Worm (Caenorhabditis elegans) whole organism, L4 larva: ENCODE data around the gene btb-10.
A peak's percentile ranks its signal among the peaks of the same experiment; 100 is the strongest.

Experiments
- F26F4.8 ChIP-seq: fragments of 200-800 bp; sonication (Bioruptor generic); conservative IDR thresholded peaks from 2 replicates; pipeline ENCODE4 v1.3.6; 2022; ENCODE audit warnings: missing genetic modification characterization, missing compliant biosample characterization
- F37D6.2 ChIP-seq: sonication (generic microtip); optimal IDR thresholded peaks from 2 replicates; lab custom pipeline; 2016; ENCODE audit warnings: mild to moderate bottlenecking, missing genetic modification characterization, missing compliant biosample characterization
- F44E2.7 ChIP-seq: fragments of 200-800 bp; sonication (Bioruptor generic); IDR thresholded peaks from 2 replicates; pipeline ENCODE4 v2.1.2; 2022; ENCODE audit warnings: missing genetic modification characterization, missing compliant biosample characterization
- T20F7.1 ChIP-seq: fragments of 200-800 bp; sonication (Bioruptor generic); optimal IDR thresholded peaks from 2 replicates; lab custom pipeline; 2018; ENCODE audit warnings: mild to moderate bottlenecking, missing genetic modification characterization, missing compliant biosample characterization
- Y5F2A.4 ChIP-seq: fragments of 200-800 bp; sonication (Bioruptor generic); optimal IDR thresholded peaks from 2 replicates; lab custom pipeline; 2018; ENCODE audit warnings: mild to moderate bottlenecking, missing genetic modification characterization, missing compliant biosample characterization
- ZK337.2 ChIP-seq: fragments of 200-800 bp; sonication (Bioruptor generic); IDR thresholded peaks from 2 replicates; pipeline ENCODE4 v1.3.6; 2022; ENCODE audit warnings: missing genetic modification reagents, missing genetic modification characterization, missing compliant biosample characterization
- dmd-6 ChIP-seq: fragments of 200-800 bp; sonication (Bioruptor generic); IDR thresholded peaks from 2 replicates; pipeline ENCODE4 v1.3.6; 2022; ENCODE audit warnings: missing genetic modification reagents, missing genetic modification characterization, missing compliant biosample characterization
- dmd-9 ChIP-seq: fragments of 200-800 bp; sonication (Bioruptor generic); IDR thresholded peaks from 2 replicates; pipeline ENCODE4 v1.3.6; 2022; ENCODE audit warnings: missing genetic modification reagents, missing genetic modification characterization, missing compliant biosample characterization
- egl-43 ChIP-seq: fragments of 200-800 bp; sonication (Bioruptor generic); IDR thresholded peaks from 2 replicates; pipeline ENCODE4 v1.3.6; 2022; ENCODE audit warnings: missing genetic modification reagents, missing genetic modification characterization, missing compliant biosample characterization
- hmg-1.1 ChIP-seq: fragments of 200-800 bp; sonication (Bioruptor generic); IDR thresholded peaks from 2 replicates; pipeline ENCODE4 v1.3.6; 2022; ENCODE audit warnings: missing genetic modification reagents, missing genetic modification characterization, missing compliant biosample characterization
- jun-1 ChIP-seq: fragments of 150-350 bp; optimal IDR thresholded peaks from 2 replicates; lab custom pipeline; 2014; ENCODE audit warnings: missing biosample characterization, missing genetic modification reagents, missing genetic modification characterization
- lin-1 ChIP-seq: fragments of 200-800 bp; sonication (Bioruptor generic); IDR thresholded peaks from 2 replicates; pipeline ENCODE4 v1.3.6; 2022; ENCODE audit warnings: missing genetic modification reagents, missing genetic modification characterization, missing compliant biosample characterization
- lin-13 ChIP-seq: fragments of 150-350 bp; optimal IDR thresholded peaks from 2 replicates; lab custom pipeline; 2014; ENCODE audit warnings: missing biosample characterization, missing genetic modification reagents, missing genetic modification characterization
- lin-38 ChIP-seq: fragments of 200-800 bp; sonication (Bioruptor generic); IDR thresholded peaks from 2 replicates; pipeline ENCODE4 v1.3.6; 2022; ENCODE audit warnings: missing genetic modification reagents, missing genetic modification characterization, missing compliant biosample characterization
- mdt-29 ChIP-seq: fragments of 200-800 bp; sonication (Bioruptor generic); IDR thresholded peaks from 2 replicates; pipeline ENCODE4 v1.3.6; 2022; ENCODE audit warnings: missing genetic modification reagents, missing genetic modification characterization, missing compliant biosample characterization
- mep-1 ChIP-seq: fragments of 150-350 bp; sonication (generic microtip); optimal IDR thresholded peaks from 3 replicates; lab custom pipeline; 2014; ENCODE audit warnings: missing biosample characterization, missing genetic modification characterization
- mes-2 ChIP-seq: sonication (generic microtip); optimal IDR thresholded peaks from 2 replicates; lab custom pipeline; 2016; ENCODE audit warnings: missing genotype, mild to moderate bottlenecking, missing genetic modification characterization, missing compliant biosample characterization; ENCODE audit not compliant: poor library complexity, severe bottlenecking
- nhr-10 ChIP-seq: fragments of 150-350 bp; optimal IDR thresholded peaks from 2 replicates; lab custom pipeline; 2014; ENCODE audit warnings: missing biosample characterization, missing genetic modification characterization
- nhr-25 ChIP-seq: sonication (generic microtip); optimal IDR thresholded peaks from 2 replicates; lab custom pipeline; 2017; ENCODE audit warnings: missing genetic modification characterization, mild to moderate bottlenecking, missing compliant biosample characterization, antibody characterized with exemption, moderate library complexity, borderline replicate concordance; ENCODE audit not compliant: insufficient read depth
- nhr-28 ChIP-seq: fragments of 150-350 bp; optimal IDR thresholded peaks from 2 replicates; lab custom pipeline; 2014; ENCODE audit warnings: missing biosample characterization, missing genetic modification characterization
- nhr-42 ChIP-seq: fragments of 200-800 bp; sonication (Bioruptor generic); IDR thresholded peaks from 2 replicates; pipeline ENCODE4 v1.3.6; 2022; ENCODE audit warnings: missing genetic modification characterization, missing compliant biosample characterization
- pha-4 ChIP-seq, 2 experiments: fragments of 150-350 bp in 1 of 2; fragments of 200-800 bp in 1 of 2; sonication (Bioruptor generic) in 1 of 2; IDR thresholded peaks in 1 of 2; optimal IDR thresholded peaks in 1 of 2; 2 replicates each; pipeline versions ENCODE4 v1.3.6 to Lab custom; 2014 to 2022; ENCODE audit warnings: missing genetic modification characterization in 2 of 2, missing genetic modification reagents in 2 of 2, missing biosample characterization in 1 of 2, missing compliant biosample characterization in 1 of 2
- php-3 ChIP-seq: fragments of 200-800 bp; sonication (Bioruptor generic); IDR thresholded peaks from 2 replicates; pipeline ENCODE4 v1.3.6; 2022; ENCODE audit warnings: missing genetic modification reagents, missing genetic modification characterization, missing compliant biosample characterization
- pqm-1 ChIP-seq: sonication (generic microtip); optimal IDR thresholded peaks from 2 replicates; lab custom pipeline; 2017; ENCODE audit warnings: missing biosample characterization, missing genetic modification characterization
- rbr-2 ChIP-seq: sonication (generic microtip); optimal IDR thresholded peaks from 2 replicates; lab custom pipeline; 2016; ENCODE audit warnings: missing genotype, missing genetic modification characterization, missing compliant biosample characterization
- saeg-2 ChIP-seq: fragments of 200-800 bp; sonication (Bioruptor generic); IDR thresholded peaks from 2 replicates; pipeline ENCODE4 v1.3.6; 2022; ENCODE audit warnings: missing genetic modification reagents, missing genetic modification characterization, missing compliant biosample characterization
- skn-1 ChIP-seq: fragments of 150-350 bp; optimal IDR thresholded peaks from 2 replicates; lab custom pipeline; 2014; ENCODE audit warnings: missing biosample characterization, missing genetic modification characterization
- tra-1 ChIP-seq: fragments of 200-800 bp; sonication (Bioruptor generic); IDR thresholded peaks from 2 replicates; pipeline ENCODE4 v1.3.6; 2022; ENCODE audit warnings: missing genetic modification reagents, missing genetic modification characterization, missing compliant biosample characterization
- vab-7 ChIP-seq: fragments of 200-800 bp; sonication (Bioruptor generic); IDR thresholded peaks from 2 replicates; pipeline ENCODE4 v1.3.6; 2022; ENCODE audit warnings: missing genetic modification reagents, missing genetic modification characterization, missing compliant biosample characterization
- zag-1 ChIP-seq: fragments of 150-350 bp; optimal IDR thresholded peaks from 2 replicates; lab custom pipeline; 2014; ENCODE audit warnings: missing biosample characterization, missing genetic modification characterization
- zip-2 ChIP-seq: fragments of 150-350 bp; optimal IDR thresholded peaks from 2 replicates; lab custom pipeline; 2014; ENCODE audit warnings: missing biosample characterization, missing genetic modification characterization

The btb-10 gene

DNA sequence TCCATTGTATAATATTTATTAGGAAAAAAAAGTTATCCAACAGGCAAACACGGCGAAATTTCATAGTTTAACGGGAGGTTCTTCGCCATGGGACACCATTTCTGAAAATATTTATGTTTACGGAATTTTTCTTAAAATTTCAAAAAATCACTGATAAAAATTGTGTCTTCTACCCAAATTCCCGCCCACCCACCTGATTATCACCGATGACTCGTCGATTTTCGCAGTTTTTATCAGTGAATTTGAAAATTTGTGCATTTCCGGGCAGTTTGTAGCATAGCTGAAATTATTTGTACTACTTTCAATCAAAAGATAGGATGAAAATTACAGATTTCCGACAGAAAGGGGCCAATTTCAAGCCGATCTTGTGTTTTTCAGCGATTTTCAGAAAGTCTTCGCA is 40.8 kb upstream of the btb-10 start (continued):
- TF ChIP-seq rbr-2 (tag; lab: Kevin White, UChicago) = no peak
- TF ChIP-seq F26F4.8 (GFP tag; lab: Robert Waterston, UW) = no peak
- TF ChIP-seq dmd-9 (GFP tag; lab: Robert Waterston, UW) = no peak
- no peak for TF ChIP-seq vab-7 (GFP tag; lab: Robert Waterston, UW)
- TF ChIP-seq mes-2 (tag; lab: Kevin White, UChicago) = no peak
- no peak for TF ChIP-seq mep-1 (tag; lab: Kevin White, UChicago)
- TF ChIP-seq nhr-25 (tag; lab: Kevin White, UChicago) = no peak
- peak; percentile 76 for TF ChIP-seq pqm-1 (tag; lab: Kevin White, UChicago)
- peak; percentile 51; the same call in 1 of the 2 replicates for TF ChIP-seq lin-1 (GFP tag; lab: Robert Waterston, UW)
- no peak for TF ChIP-seq php-3
- TF ChIP-seq zag-1 (tag; lab: Kevin White, UChicago) = no peak
- no peak for TF ChIP-seq lin-38 (GFP tag; lab: Robert Waterston, UW)
- TF ChIP-seq tra-1 (GFP tag; lab: Robert Waterston, UW) = no peak
- no peak for TF ChIP-seq F37D6.2 (tag; lab: Kevin White, UChicago)
- no peak for TF ChIP-seq T20F7.1
- TF ChIP-seq saeg-2 (GFP tag; lab: Robert Waterston, UW) = no peak
- TF ChIP-seq zip-2 = no peak

DNA sequence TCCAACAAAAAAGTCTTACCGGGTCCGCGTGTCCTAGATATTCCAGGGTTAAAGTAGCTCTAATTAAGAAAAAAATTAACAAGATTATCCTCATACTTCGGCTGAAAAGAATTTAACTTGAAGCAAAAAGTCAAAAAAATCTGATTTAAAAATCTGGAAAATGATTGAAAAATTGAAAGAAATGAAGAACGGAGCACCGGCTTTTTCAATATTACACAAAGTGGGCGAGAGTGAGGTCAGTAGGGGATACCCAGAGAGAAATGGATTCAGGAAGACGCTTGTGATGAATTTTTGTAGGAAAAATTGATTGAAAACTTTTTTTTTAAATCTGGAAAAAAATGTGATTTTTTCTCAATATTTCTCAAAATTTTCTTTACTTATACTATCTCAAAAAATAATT is 40.1 kb upstream of the btb-10 start, which contains the start of gene pho-14:
Gene pho-14, minus strand, starts transcription at position 101 of the 400 bp plus-strand sequence.
- TF ChIP-seq lin-13 (GFP tag; lab: Kevin White, UChicago) = no peak
- no peak for TF ChIP-seq F44E2.7 (GFP tag; lab: Robert Waterston, UW)
- TF ChIP-seq jun-1 (tag; lab: Kevin White, UChicago) = no peak
- TF ChIP-seq lin-38 (GFP tag; lab: Robert Waterston, UW) = no peak
- no peak for TF ChIP-seq egl-43 (GFP tag; lab: Robert Waterston, UW)
- no peak for TF ChIP-seq mep-1 (tag; lab: Kevin White, UChicago)
- TF ChIP-seq nhr-10 (tag; lab: Kevin White, UChicago) = no peak
- TF ChIP-seq tra-1 (GFP tag; lab: Robert Waterston, UW) = no peak
- TF ChIP-seq saeg-2 (GFP tag; lab: Robert Waterston, UW) = no peak
- no peak for TF ChIP-seq ZK337.2 (GFP tag; lab: Robert Waterston, UW)
- no peak for TF ChIP-seq nhr-42 (GFP tag; lab: Robert Waterston, UW)
- TF ChIP-seq Y5F2A.4 (GFP tag; lab: Kevin White, UChicago) = no peak
- no peak for TF ChIP-seq dmd-6 (GFP tag; lab: Robert Waterston, UW)

ce11 chrII:1091706-1092105 is 31.1 kb upstream of the btb-10 start, which contains the start of gene snf-3:
Gene snf-3, plus strand, starts transcription at chrII:1092006.
- TF ChIP-seq skn-1 = no peak
- TF ChIP-seq F37D6.2 (tag; lab: Kevin White, UChicago) = no peak
- no peak for TF ChIP-seq pha-4 (GFP tag; IDR thresholded peaks at IDR 0.05; lab: Robert Waterston, UW)
- TF ChIP-seq pha-4 (tag; optimal IDR thresholded peaks at IDR 0.05; lab: Kevin White, UChicago) = no peak

ce11 chrII:1090743-1091142 is 30.1 kb upstream of the btb-10 start:
- TF ChIP-seq nhr-28 (tag; lab: Kevin White, UChicago) (peak; percentile 41), nhr-42 (GFP tag; lab: Robert Waterston, UW) (no peak)
- TF ChIP-seq, all 104 proteins: peak for 1

DNA sequence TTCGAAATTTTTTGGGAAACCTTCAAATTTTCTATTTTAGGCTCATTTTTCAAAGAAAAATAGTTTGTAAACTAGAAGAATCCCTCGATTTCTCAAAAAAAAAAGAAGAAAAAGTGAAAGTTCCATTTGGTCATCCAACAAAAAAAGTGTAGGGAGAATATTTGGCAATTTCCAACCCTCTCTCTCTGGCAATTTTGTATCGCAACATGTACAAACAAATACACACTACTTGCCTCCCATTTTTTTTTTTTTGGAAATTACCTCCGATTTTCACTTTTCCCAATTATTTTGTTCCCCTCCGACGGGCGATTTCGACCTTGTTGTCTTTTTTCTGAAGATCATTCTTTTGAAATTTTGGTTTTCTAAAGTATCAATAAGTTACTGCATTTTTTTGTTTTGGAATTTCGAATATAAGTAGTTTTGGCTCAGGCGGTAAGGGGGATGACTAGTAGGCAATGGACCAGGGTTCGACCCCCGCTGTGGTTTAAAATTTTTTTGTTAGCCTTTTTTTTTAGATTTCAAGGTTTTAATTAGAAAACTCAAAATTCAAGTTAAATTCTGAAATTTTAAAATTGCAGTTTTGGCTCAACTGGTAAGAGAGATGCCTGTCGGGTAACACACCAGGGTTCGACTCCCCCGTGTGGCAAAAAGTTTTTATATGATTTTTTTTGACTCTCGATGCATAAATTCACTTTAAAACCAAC is 28.1 kb upstream of the btb-10 start:
- TF ChIP-seq nhr-28 (tag; lab: Kevin White, UChicago) = no peak
- TF ChIP-seq hmg-1.1 = no peak
- TF ChIP-seq mdt-29 = no peak
- TF ChIP-seq F44E2.7 (GFP tag; lab: Robert Waterston, UW) = no peak
- no peak for TF ChIP-seq nhr-25 (tag; lab: Kevin White, UChicago)
- TF ChIP-seq lin-38 (GFP tag; lab: Robert Waterston, UW) = 0 out of 2 replicates have a peak, but pooled peaks have one; percentile 25
- TF ChIP-seq pqm-1 (tag; lab: Kevin White, UChicago) = no peak
